Fruit fly (Drosophila melanogaster) whole organism, embryonic: Measurements from ENCODE around the gene Lasp.
A peak's percentile ranks its signal among the peaks of the same experiment; 100 is the strongest.

Experiments used
- C15 ChIP-seq: fragments of 200-800 bp; sonication (Bioruptor generic); IDR thresholded peaks from 3 replicates; pipeline ENCODE4 v1.3.6; 2022; ENCODE audit warnings: missing biosample characterization, missing genetic modification characterization
- CG10267 ChIP-seq: fragments of 200-800 bp; sonication (Bioruptor generic); optimal IDR thresholded peaks from 2 replicates; lab custom pipeline; 2018; ENCODE audit warnings: missing biosample characterization, mild to moderate bottlenecking, missing genetic modification characterization, moderate library complexity
- CG10274 ChIP-seq: fragments of 200-800 bp; sonication (Bioruptor generic); optimal IDR thresholded peaks from 3 replicates; lab custom pipeline; 2017; ENCODE audit warnings: missing biosample characterization, mild to moderate bottlenecking, missing genetic modification characterization
- CG11504 ChIP-seq: fragments of 200-800 bp; sonication (Bioruptor generic); optimal IDR thresholded peaks from 3 replicates; lab custom pipeline; 2019; ENCODE audit warnings: missing biosample characterization, mild to moderate bottlenecking, missing genetic modification characterization, moderate library complexity
- CG12071 ChIP-seq: fragments of 200-800 bp; sonication (Bioruptor generic); optimal IDR thresholded peaks from 3 replicates; lab custom pipeline; 2018; ENCODE audit warnings: missing biosample characterization, mild to moderate bottlenecking, missing genetic modification characterization
- CG12155 ChIP-seq: fragments of 200-800 bp; sonication (Bioruptor generic); optimal IDR thresholded peaks from 3 replicates; lab custom pipeline; 2016; ENCODE audit warnings: missing biosample characterization, missing genetic modification characterization
- CG13624 ChIP-seq: fragments of 200-800 bp; sonication (Bioruptor generic); optimal IDR thresholded peaks from 2 replicates; lab custom pipeline; 2016; ENCODE audit warnings: missing biosample characterization, missing genetic modification characterization
- CG14050 ChIP-seq: fragments of 200-800 bp; sonication (Bioruptor generic); IDR thresholded peaks from 3 replicates; pipeline ENCODE4 v1.3.6; 2022; ENCODE audit warnings: missing biosample characterization, missing genetic modification characterization
- CG17186 ChIP-seq: fragments of 200-800 bp; sonication (Bioruptor generic); optimal IDR thresholded peaks from 3 replicates; lab custom pipeline; 2017; ENCODE audit warnings: missing biosample characterization, missing genetic modification reagents, missing genetic modification characterization
- CG17568 ChIP-seq: fragments of 200-800 bp; sonication (Bioruptor generic); optimal IDR thresholded peaks from 2 replicates; lab custom pipeline; 2018; ENCODE audit warnings: missing biosample characterization, mild to moderate bottlenecking, missing genetic modification characterization, moderate library complexity
- CG18764 ChIP-seq: fragments of 200-800 bp; sonication (Bioruptor generic); optimal IDR thresholded peaks from 3 replicates; lab custom pipeline; 2016; ENCODE audit warnings: missing biosample characterization, missing genetic modification characterization
- CG30020 ChIP-seq: fragments of 200-800 bp; optimal IDR thresholded peaks from 2 replicates; lab custom pipeline; 2019; ENCODE audit warnings: missing biosample characterization, mild to moderate bottlenecking, missing genetic modification characterization, moderate library complexity
- CG31441 ChIP-seq: fragments of 200-800 bp; sonication (Bioruptor generic); IDR thresholded peaks from 2 replicates; pipeline ENCODE4 v1.3.6; 2022; ENCODE audit warnings: missing biosample characterization, missing genetic modification characterization
- CG3407 ChIP-seq: fragments of 200-800 bp; sonication (Bioruptor generic); optimal IDR thresholded peaks from 2 replicates; lab custom pipeline; 2018; ENCODE audit warnings: missing biosample characterization, mild to moderate bottlenecking, missing genetic modification characterization
- CG3995 ChIP-seq: fragments of 200-800 bp; sonication (Bioruptor generic); optimal IDR thresholded peaks from 3 replicates; lab custom pipeline; 2016; ENCODE audit warnings: missing biosample characterization, missing genetic modification characterization
- CG4328 ChIP-seq: fragments of 200-800 bp; sonication (Bioruptor generic); optimal IDR thresholded peaks from 3 replicates; lab custom pipeline; 2017; ENCODE audit warnings: missing biosample characterization, missing genetic modification reagents, missing genetic modification characterization
- CG4360 ChIP-seq: fragments of 200-800 bp; sonication (Bioruptor generic); IDR thresholded peaks from 2 replicates; pipeline ENCODE4 v1.3.6; 2022; ENCODE audit warnings: missing biosample characterization, missing genetic modification characterization
- CG6689 ChIP-seq: fragments of 200-800 bp; sonication (Bioruptor generic); IDR thresholded peaks from 2 replicates; pipeline ENCODE4 v1.3.6; 2022; ENCODE audit warnings: missing biosample characterization, missing genetic modification characterization
- CG7987 ChIP-seq: fragments of 200-800 bp; sonication (Bioruptor generic); optimal IDR thresholded peaks from 2 replicates; lab custom pipeline; 2018; ENCODE audit warnings: missing biosample characterization, mild to moderate bottlenecking, missing genetic modification characterization, moderate library complexity
- Dfd ChIP-seq, 2 experiments: fragments of >200 bp; optimal IDR thresholded peaks; 2 replicates each; lab custom pipeline; 2017; ENCODE audit warnings: missing biosample characterization in 2 of 2, missing genetic modification characterization in 2 of 2
- Dip3 ChIP-seq: fragments of 200-800 bp; sonication (Bioruptor generic); optimal IDR thresholded peaks from 3 replicates; lab custom pipeline; 2016; ENCODE audit warnings: missing biosample characterization, missing genetic modification characterization
- Dll ChIP-seq: fragments of 200-800 bp; sonication (Bioruptor generic); IDR thresholded peaks from 4 replicates; pipeline ENCODE4 v1.3.6; 2022; ENCODE audit warnings: missing biosample characterization, missing genetic modification characterization; ENCODE audit not compliant: partially characterized antibody
- Hey ChIP-seq: fragments of 200-800 bp; sonication (Bioruptor generic); optimal IDR thresholded peaks from 3 replicates; lab custom pipeline; 2018; ENCODE audit warnings: missing biosample characterization, mild to moderate bottlenecking, missing genetic modification characterization
- Hr39 ChIP-seq: fragments of >200 bp; optimal IDR thresholded peaks from 2 replicates; lab custom pipeline; 2017
- Hsf ChIP-seq: fragments of 200-800 bp; sonication (Bioruptor generic); optimal IDR thresholded peaks from 3 replicates; lab custom pipeline; 2016; ENCODE audit warnings: missing biosample characterization, missing genetic modification characterization
- Mad ChIP-seq: fragments of 200-800 bp; sonication (Bioruptor generic); optimal IDR thresholded peaks from 2 replicates; lab custom pipeline; 2016; ENCODE audit warnings: missing biosample characterization, missing genetic modification characterization
- Neu2 ChIP-seq: fragments of 200-800 bp; sonication (Bioruptor generic); optimal IDR thresholded peaks from 3 replicates; lab custom pipeline; 2016; ENCODE audit warnings: missing biosample characterization, missing genetic modification characterization, borderline replicate concordance
- Ravus ChIP-seq: fragments of 200-800 bp; sonication (Bioruptor generic); IDR thresholded peaks from 2 replicates; pipeline ENCODE4 v1.3.6; 2022; ENCODE audit warnings: missing biosample characterization, missing genetic modification characterization
- Side ChIP-seq: fragments of 200-800 bp; sonication (Bioruptor generic); optimal IDR thresholded peaks from 2 replicates; lab custom pipeline; 2016; ENCODE audit warnings: missing biosample characterization, missing genetic modification characterization
- Ssrp ChIP-seq: fragments of 200-800 bp; sonication (Bioruptor generic); optimal IDR thresholded peaks from 2 replicates; lab custom pipeline; 2018; ENCODE audit warnings: missing biosample characterization, mild to moderate bottlenecking, missing genetic modification characterization, moderate library complexity
- Stat92E ChIP-seq, 3 experiments: fragments of >200 bp in 2 of 3; fragments of 200-800 bp in 1 of 3; sonication (Bioruptor generic) in 1 of 3; optimal IDR thresholded peaks; 2 replicates each; lab custom pipeline; 2017 to 2019; ENCODE audit warnings: missing biosample characterization in 3 of 3, missing genetic modification characterization in 3 of 3, mild to moderate bottlenecking in 1 of 3, moderate library complexity in 1 of 3
- ac ChIP-seq: fragments of 200-800 bp; sonication (Bioruptor generic); optimal IDR thresholded peaks from 3 replicates; lab custom pipeline; 2017; ENCODE audit warnings: missing biosample characterization, mild to moderate bottlenecking, missing genetic modification characterization
- az2 ChIP-seq: fragments of 200-800 bp; sonication (Bioruptor generic); optimal IDR thresholded peaks from 3 replicates; lab custom pipeline; 2016; ENCODE audit warnings: missing biosample characterization, missing genetic modification characterization
- bowl ChIP-seq: fragments of 200-800 bp; sonication (Bioruptor generic); IDR thresholded peaks from 2 replicates; pipeline ENCODE4 v1.3.6; 2022; ENCODE audit warnings: missing biosample characterization, missing genetic modification characterization
- chn ChIP-seq: fragments of 200-800 bp; sonication (Bioruptor generic); optimal IDR thresholded peaks from 2 replicates; lab custom pipeline; 2016; ENCODE audit warnings: missing biosample characterization, missing genetic modification characterization
- corto ChIP-seq: fragments of 200-800 bp; sonication (Bioruptor generic); optimal IDR thresholded peaks from 2 replicates; lab custom pipeline; 2016; ENCODE audit warnings: missing biosample characterization, mild to moderate bottlenecking, missing genetic modification characterization, moderate library complexity
- crol ChIP-seq: fragments of 200-800 bp; sonication (Bioruptor generic); IDR thresholded peaks from 2 replicates; pipeline ENCODE4 v1.3.6; 2022; ENCODE audit warnings: missing biosample characterization, missing genetic modification characterization
- en ChIP-seq: fragments of 200-800 bp; sonication (Bioruptor generic); optimal IDR thresholded peaks from 2 replicates; lab custom pipeline; 2016; ENCODE audit warnings: missing biosample characterization, missing genetic modification characterization
- fd96Cb ChIP-seq: fragments of 200-800 bp; sonication (Bioruptor generic); optimal IDR thresholded peaks from 2 replicates; lab custom pipeline; 2018; ENCODE audit warnings: missing biosample characterization, mild to moderate bottlenecking, missing genetic modification characterization, moderate library complexity
- grn ChIP-seq: fragments of 200-800 bp; sonication (Bioruptor generic); optimal IDR thresholded peaks from 3 replicates; lab custom pipeline; 2017; ENCODE audit warnings: missing biosample characterization, missing genetic modification characterization
- hbn ChIP-seq: fragments of 200-800 bp; sonication (Bioruptor generic); IDR thresholded peaks from 2 replicates; pipeline ENCODE4 v1.3.6; 2022; ENCODE audit warnings: missing biosample characterization, missing genetic modification characterization; ENCODE audit not compliant: partially characterized antibody
- jumu ChIP-seq: fragments of 200-800 bp; sonication (Bioruptor generic); optimal IDR thresholded peaks from 3 replicates; lab custom pipeline; 2016; ENCODE audit warnings: missing biosample characterization, missing genetic modification characterization
- lbe ChIP-seq: fragments of 200-800 bp; sonication (Bioruptor generic); optimal IDR thresholded peaks from 2 replicates; lab custom pipeline; 2016; ENCODE audit warnings: missing biosample characterization, mild to moderate bottlenecking, missing genetic modification characterization
- mirr ChIP-seq: fragments of 200-800 bp; sonication (Bioruptor generic); optimal IDR thresholded peaks from 3 replicates; lab custom pipeline; 2018; ENCODE audit warnings: missing biosample characterization, mild to moderate bottlenecking, missing genetic modification characterization
- pho ChIP-seq: fragments of 200-800 bp; sonication (Bioruptor generic); optimal IDR thresholded peaks from 2 replicates; lab custom pipeline; 2016; ENCODE audit warnings: missing biosample characterization, missing genetic modification characterization
- sens ChIP-seq: fragments of 200-800 bp; sonication (Bioruptor generic); peaks from one replicate; lab custom pipeline; 2016; ENCODE audit warnings: missing biosample characterization, missing genetic modification characterization
- sug ChIP-seq: fragments of 200-800 bp; optimal IDR thresholded peaks from 2 replicates; lab custom pipeline; 2019; ENCODE audit warnings: missing biosample characterization, mild to moderate bottlenecking, missing genetic modification characterization, moderate library complexity
- yki ChIP-seq: fragments of >200 bp; optimal IDR thresholded peaks from 3 replicates; lab custom pipeline; 2018

The Lasp gene

DNA sequence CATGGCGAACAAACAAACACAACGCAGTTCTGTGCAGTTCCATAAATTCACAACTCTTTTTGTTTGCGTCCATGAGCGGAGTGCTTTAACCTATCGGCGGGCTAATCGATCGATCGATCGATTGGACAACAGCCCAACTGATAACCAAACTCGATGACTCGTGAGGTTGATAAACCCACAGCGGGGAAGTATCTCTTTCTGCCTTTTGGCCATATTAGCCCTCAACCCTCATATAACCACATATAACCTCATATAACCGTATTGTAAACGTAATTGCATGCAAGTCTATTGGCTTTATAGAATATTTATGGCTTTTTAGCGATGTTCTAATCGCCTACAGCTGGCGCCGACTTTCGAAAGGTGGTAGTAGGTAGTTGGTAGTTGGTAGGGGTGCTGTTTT lies 29.1 kb downstream of the Lasp start:
- TF ChIP-seq sug (peak; percentile 37), bowl (GFP tag; lab: Robert Waterston, UW) (no peak), grn (GFP tag; lab: Kevin White, UChicago) (peak; percentile 17), crol (GFP tag; lab: Robert Waterston, UW) (no peak), CG10274 (GFP tag; lab: Kevin White, UChicago) (no peak), en (GFP tag; lab: Kevin White, UChicago) (no peak), CG17568 (GFP tag; lab: Kevin White, UChicago) (no peak), Dip3 (no peak)

dm6 chr3L:16679492-16680120 lies 31.9 kb downstream of the Lasp start:
- TF ChIP-seq lbe (GFP tag; lab: Kevin White, UChicago) (no peak), pho (GFP tag; lab: Kevin White, UChicago) (no peak), CG4360 (GFP tag; lab: Robert Waterston, UW) (peak; percentile 32; the same call in 1 of the 2 replicates), yki (lab: Kevin White, UChicago) (no peak), Dfd (GFP tag; optimal IDR thresholded peaks at IDR 0.05; lab: Kevin White, UChicago) (peak in 1 of 2 experiments; percentile 79), Neu2 (GFP tag; lab: Kevin White, UChicago) (peak; percentile 88), CG4328 (no peak), CG11504 (tag; lab: Kevin White, UChicago) (peak; percentile 58)
- TF ChIP-seq, all 482 proteins: peak for 4

- TF ChIP-seq CG14050 (GFP tag; lab: Robert Waterston, UW): no peak
- TF ChIP-seq Side (GFP tag; lab: Kevin White, UChicago): no peak
- no peak for TF ChIP-seq CG31441 (GFP tag; lab: Robert Waterston, UW)
- no peak for TF ChIP-seq Dll (GFP tag; lab: Robert Waterston, UW)
- no peak for TF ChIP-seq CG18764 (GFP tag; lab: Kevin White, UChicago)
- TF ChIP-seq corto (GFP tag; lab: Kevin White, UChicago): no peak
- TF ChIP-seq CG10267 (tag; lab: Kevin White, UChicago): peak; percentile 46
- no peak for TF ChIP-seq sens (GFP tag; lab: Kevin White, UChicago)
- TF ChIP-seq Hr39 (lab: Kevin White, UChicago): no peak
- peak; percentile 34 for TF ChIP-seq CG3995 (GFP tag; lab: Kevin White, UChicago)
- TF ChIP-seq jumu (GFP tag; lab: Kevin White, UChicago): no peak
- TF ChIP-seq C15: no peak
- no peak for TF ChIP-seq ac
- no peak for TF ChIP-seq az2 (GFP tag; lab: Kevin White, UChicago)
- TF ChIP-seq CG3407: no peak
- no peak for TF ChIP-seq Stat92E (GFP tag; optimal IDR thresholded peaks at IDR 0.05; lab: Kevin White, UChicago)
- no peak for TF ChIP-seq Ssrp (tag; lab: Kevin White, UChicago)
- no peak for TF ChIP-seq CG17186 (GFP tag; lab: Kevin White, UChicago)
- TF ChIP-seq fd96Cb (tag; lab: Kevin White, UChicago): no peak
- TF ChIP-seq CG12071 (GFP tag; lab: Kevin White, UChicago): no peak
- TF ChIP-seq CG13624 (GFP tag; lab: Kevin White, UChicago): no peak
- no peak for TF ChIP-seq CG7987 (GFP tag; lab: Kevin White, UChicago)
- TF ChIP-seq CG30020 (tag; lab: Kevin White, UChicago): peak; percentile 21
- no peak for TF ChIP-seq hbn (GFP tag; lab: Robert Waterston, UW)
- TF ChIP-seq Mad: no peak
- TF ChIP-seq Ravus: no peak
- no peak for TF ChIP-seq chn (GFP tag; lab: Kevin White, UChicago)
- TF ChIP-seq CG6689 (GFP tag; lab: Robert Waterston, UW): no peak
- no peak for TF ChIP-seq Hey
- TF ChIP-seq Hsf (GFP tag; lab: Kevin White, UChicago): no peak
- TF ChIP-seq CG12155 (GFP tag; lab: Kevin White, UChicago): no peak
- no peak for TF ChIP-seq mirr (GFP tag; lab: Kevin White, UChicago)
These were observed 38.0 kb downstream of the Lasp start, which contains the start of the genes zetaCOP and CG13032 for dm6 chr3L:16673367-16674014. Gene zetaCOP (minus strand): TSS chr3L:16673555. Gene CG13032 (plus strand): TSS chr3L:16673964.
